Worm (Caenorhabditis elegans): Measurements from ENCODE around the gene his-48.

Gene his-48

ce11 chrIV:11315688-11316087 lies 8.9 kb upstream of the his-48 start:
- TF ChIP-seq ceh-30 (tag; optimal IDR thresholded peaks at IDR 0.05) = no peak
- no peak for TF ChIP-seq lim-6 (tag; optimal IDR thresholded peaks at IDR 0.05)
- no peak for TF ChIP-seq unc-3 (GFP tag; conservative IDR thresholded peaks at IDR 0.05)
- TF ChIP-seq unc-3 (tag; optimal IDR thresholded peaks at IDR 0.05) = no peak
- TF ChIP-seq ceh-14 (tag; optimal IDR thresholded peaks at IDR 0.05) = no peak
- TF ChIP-seq pha-4 (tag; optimal IDR thresholded peaks at IDR 0.05) = no peak
- TF ChIP-seq zip-5 (tag; optimal IDR thresholded peaks at IDR 0.05) = no peak
- TF ChIP-seq F13H6.1 (tag; optimal IDR thresholded peaks at IDR 0.05) = no peak
- no peak for TF ChIP-seq syd-9 (tag; optimal IDR thresholded peaks at IDR 0.05)
- TF ChIP-seq tbx-7 (tag; optimal IDR thresholded peaks at IDR 0.05) = no peak
- TF ChIP-seq ceh-6 (GFP tag; optimal IDR thresholded peaks at IDR 0.05) = no peak
- TF ChIP-seq unc-42 (tag; optimal IDR thresholded peaks at IDR 0.05) = no peak
- TF ChIP-seq fkh-10 (GFP tag; optimal IDR thresholded peaks at IDR 0.05) = no peak
- TF ChIP-seq unc-86 (tag; optimal IDR thresholded peaks at IDR 0.05) = no peak
- no peak for TF ChIP-seq mec-3 (tag; optimal IDR thresholded peaks at IDR 0.05; ENCODE audit: borderline replicate concordance)
- TF ChIP-seq ceh-31 (tag; optimal IDR thresholded peaks at IDR 0.05) = no peak
- no peak for TF ChIP-seq sox-2 (GFP tag; IDR thresholded peaks at IDR 0.05)

DNA sequence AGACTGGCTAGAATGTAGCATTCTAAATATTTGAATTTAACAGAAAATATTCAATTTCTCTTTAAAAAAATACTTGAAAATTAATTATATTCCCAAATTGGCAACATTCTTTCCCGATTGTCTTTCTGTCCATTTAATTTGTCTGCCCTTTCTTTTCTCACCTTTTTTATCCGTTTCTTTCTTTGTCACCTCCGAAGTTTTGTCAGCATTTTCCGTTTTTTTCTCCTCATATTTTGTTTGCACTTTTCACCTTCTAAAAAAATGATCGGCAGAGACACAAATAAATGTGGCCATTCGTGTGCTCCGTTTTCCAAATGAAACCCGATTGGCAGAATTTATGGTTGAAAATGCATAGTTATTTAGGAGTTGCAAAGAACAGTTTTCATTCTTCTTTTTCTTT lies 8.4 kb upstream of the his-48 start:
- no peak for TF ChIP-seq ceh-30 (tag; optimal IDR thresholded peaks at IDR 0.05)
- TF ChIP-seq fkh-10 (GFP tag; optimal IDR thresholded peaks at IDR 0.05) = no peak
- TF ChIP-seq pha-2 (tag; optimal IDR thresholded peaks at IDR 0.05) = no peak

- TF ChIP-seq madf-2 (tag; optimal IDR thresholded peaks at IDR 0.05) (no peak), ahr-1 (tag; optimal IDR thresholded peaks at IDR 0.05) (no peak), nfya-1 (tag; optimal IDR thresholded peaks at IDR 0.05) (no peak), elt-2 (tag; optimal IDR thresholded peaks at IDR 0.05) (no peak), F13H6.1 (tag; optimal IDR thresholded peaks at IDR 0.05) (no peak), T23F11.4 (GFP tag; optimal IDR thresholded peaks at IDR 0.05) (no peak), che-1 (tag; optimal IDR thresholded peaks at IDR 0.05) (no peak), odd-2 (tag; optimal IDR thresholded peaks at IDR 0.05) (no peak)
Measured at ce11 chrIV:11316640-11317039, 7.9 kb upstream of the his-48 start.

DNA sequence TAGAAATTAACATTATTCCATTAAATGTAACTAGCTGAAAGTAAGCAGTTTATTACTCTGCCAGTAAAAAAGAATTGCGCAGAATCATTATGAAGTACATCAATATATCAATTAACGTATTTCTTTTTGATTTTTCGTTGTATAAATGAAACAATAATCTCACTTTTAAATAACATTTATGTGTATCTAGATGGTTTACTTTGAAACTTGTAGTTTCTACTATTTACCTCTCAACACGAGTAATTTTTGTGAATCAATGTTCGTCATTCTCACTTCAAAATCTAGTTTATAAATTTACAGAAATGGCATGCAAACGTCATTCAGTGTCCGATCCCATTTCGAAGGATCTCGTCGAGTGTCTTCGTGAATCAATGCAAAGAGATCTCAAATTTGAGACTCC lies 7.4 kb upstream of the his-48 start, which contains the start of gene gspd-1:
Gene gspd-1, plus strand, starts transcription at position 301 of the 400 bp plus-strand sequence.
- TF ChIP-seq ceh-19 (GFP tag; optimal IDR thresholded peaks at IDR 0.05) (no peak), hlh-15 (tag; optimal IDR thresholded peaks at IDR 0.05) (no peak), syd-9 (tag; optimal IDR thresholded peaks at IDR 0.05) (no peak)

- TF ChIP-seq madf-2 (tag; optimal IDR thresholded peaks at IDR 0.05) (no peak), zip-5 (tag; optimal IDR thresholded peaks at IDR 0.05) (no peak), pqm-1 (tag; optimal IDR thresholded peaks at IDR 0.05) (no peak), pha-4 (tag; optimal IDR thresholded peaks at IDR 0.05) (no peak), K09A11.1 (tag; optimal IDR thresholded peaks at IDR 0.05; ENCODE audit: insufficient read depth) (no peak), elt-4 (tag; optimal IDR thresholded peaks at IDR 0.05) (no peak), dve-1 (tag; optimal IDR thresholded peaks at IDR 0.05) (no peak), hlh-30 (tag; optimal IDR thresholded peaks at IDR 0.05; ENCODE audit: insufficient read depth) (no peak), ceh-19 (GFP tag; optimal IDR thresholded peaks at IDR 0.05) (no peak), ceh-45 (GFP tag; IDR thresholded peaks at IDR 0.05) (no peak)
Measured at ce11 chrIV:11319884-11320362, 4.6 kb upstream of the his-48 start, which contains the start of gene B0035.18. Gene B0035.18, plus strand, starts transcription at chrIV:11320312.

DNA sequence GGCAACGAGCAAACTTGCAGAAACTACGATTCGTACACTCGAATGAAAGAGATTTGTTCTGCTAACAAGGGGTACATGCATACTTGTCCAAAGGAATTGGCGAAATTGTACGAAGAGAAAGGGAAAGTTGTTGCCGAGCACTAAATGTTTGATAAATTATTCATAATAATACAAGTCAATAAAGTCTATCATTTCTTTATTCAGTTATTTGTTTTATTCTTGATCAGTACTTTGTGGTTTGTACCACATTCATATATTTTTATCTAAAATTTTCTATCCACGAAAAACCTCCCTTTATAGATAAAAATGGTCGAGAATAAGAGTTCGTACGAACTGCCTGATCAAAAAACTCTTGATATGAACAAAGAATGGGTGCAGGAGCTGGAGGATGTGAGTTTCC lies 4.0 kb upstream of the his-48 start, which contains the start of gene edg-1:
Gene edg-1, plus strand, starts transcription at position 301 of the 400 bp plus-strand sequence.
- TF ChIP-seq dmd-4 (tag; optimal IDR thresholded peaks at IDR 0.05; ENCODE audit: borderline replicate concordance) (no peak), syd-9 (tag; optimal IDR thresholded peaks at IDR 0.05) (no peak), unc-86 (tag; optimal IDR thresholded peaks at IDR 0.05) (no peak), ceh-30 (tag; optimal IDR thresholded peaks at IDR 0.05) (no peak), ztf-16 (tag; optimal IDR thresholded peaks at IDR 0.05) (no peak), K09A11.1 (tag; optimal IDR thresholded peaks at IDR 0.05; ENCODE audit: insufficient read depth) (no peak), nhr-232 (tag; optimal IDR thresholded peaks at IDR 0.05) (no peak), fax-1 (tag; optimal IDR thresholded peaks at IDR 0.05) (no peak), elt-2 (tag; optimal IDR thresholded peaks at IDR 0.05) (no peak), ceh-18 (tag; optimal IDR thresholded peaks at IDR 0.05) (no peak), pha-2 (tag; optimal IDR thresholded peaks at IDR 0.05) (no peak), ceh-24 (tag; optimal IDR thresholded peaks at IDR 0.05) (no peak), sox-4 (tag; optimal IDR thresholded peaks at IDR 0.05) (no peak), ttx-3 (tag; optimal IDR thresholded peaks at IDR 0.05) (no peak), ceh-2 (tag; optimal IDR thresholded peaks at IDR 0.05) (no peak), hlh-13 (GFP tag; optimal IDR thresholded peaks at IDR 0.05) (no peak)
